Fruit fly (Drosophila melanogaster): ENCODE measurements around the gene CG32085.

The CG32085 gene

DNA sequence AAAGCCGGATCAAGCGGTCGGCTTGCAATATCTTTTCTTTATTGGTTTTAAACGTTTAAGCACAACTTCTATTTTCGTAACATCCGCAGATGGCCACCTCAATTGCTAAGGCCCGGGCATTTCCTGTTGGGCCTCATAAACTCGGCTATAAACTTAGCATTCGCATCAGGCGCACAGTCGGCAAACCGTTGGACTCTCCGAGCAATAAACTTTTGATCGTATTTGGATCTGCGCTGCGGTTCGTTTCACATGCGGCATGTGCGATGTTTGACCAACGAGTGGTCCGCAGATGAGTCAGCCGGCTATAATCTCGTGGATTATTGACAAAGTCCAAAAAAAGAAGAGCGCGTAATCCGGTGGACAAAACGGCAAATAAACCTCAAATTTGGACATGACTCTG lies 31.6 kb upstream of the CG32085 start (continued):
- TF ChIP-seq usp (GFP tag; optimal IDR thresholded peaks at IDR 0.05), result no peak
- TF ChIP-seq ara (GFP tag; IDR thresholded peaks at IDR 0.05), result no peak
- no peak for TF ChIP-seq CG11398 (GFP tag; optimal IDR thresholded peaks at IDR 0.05)
- TF ChIP-seq Eip74EF (GFP tag; optimal IDR thresholded peaks at IDR 0.05), result peak in 1 of 2 experiments; percentile 11
- TF ChIP-seq NFAT (GFP tag; IDR thresholded peaks at IDR 0.05), result peak; percentile 36; the same call in 1 of the 2 replicates
- TF ChIP-seq Oaz (GFP tag; IDR thresholded peaks at IDR 0.05), result no peak
- no peak for TF ChIP-seq sr (GFP tag; IDR thresholded peaks at IDR 0.05)
- TF ChIP-seq CG10543 (GFP tag; optimal IDR thresholded peaks at IDR 0.05), result peak; percentile 10
- TF ChIP-seq CG43689 (GFP tag; IDR thresholded peaks at IDR 0.05), result peak; percentile 41; the same call in 1 of the 2 replicates
- TF ChIP-seq CG14860 (GFP tag; IDR thresholded peaks at IDR 0.05; ENCODE audit: partially characterized antibody), result no peak
- no peak for TF ChIP-seq CG2889 (GFP tag; IDR thresholded peaks at IDR 0.05)
- TF ChIP-seq sug (tag; optimal IDR thresholded peaks at IDR 0.05), result no peak
- TF ChIP-seq dimm (GFP tag; IDR thresholded peaks at IDR 0.05), result no peak
- TF ChIP-seq HmgD (GFP tag; optimal IDR thresholded peaks at IDR 0.05), result no peak
- TF ChIP-seq CG7556 (GFP tag; optimal IDR thresholded peaks at IDR 0.05), result no peak
- TF ChIP-seq CTCF (GFP tag; optimal IDR thresholded peaks at IDR 0.05), result no peak
- TF ChIP-seq Sry-β (GFP tag; optimal IDR thresholded peaks at IDR 0.05), result no peak
- no peak for TF ChIP-seq CG3163 (GFP tag; optimal IDR thresholded peaks at IDR 0.05)
- peak; percentile 54; the same call in 1 of the 3 replicates for TF ChIP-seq ci (GFP tag; IDR thresholded peaks at IDR 0.05)
- TF ChIP-seq eyg (GFP tag; optimal IDR thresholded peaks at IDR 0.05), result no peak
- no peak for TF ChIP-seq gro (GFP tag; optimal IDR thresholded peaks at IDR 0.05)
- 0 out of 2 replicates have a peak, but pooled peaks have one; percentile 16 for TF ChIP-seq klu (GFP tag; IDR thresholded peaks at IDR 0.05)
- TF ChIP-seq Sry-δ (GFP tag; optimal IDR thresholded peaks at IDR 0.05), result no peak
- TF ChIP-seq CG18011 (GFP tag; optimal IDR thresholded peaks at IDR 0.05), result peak; percentile 81
- no peak for TF ChIP-seq gce (GFP tag; IDR thresholded peaks at IDR 0.05)
- TF ChIP-seq gcm (GFP tag; optimal IDR thresholded peaks at IDR 0.05), result no peak
- no peak for TF ChIP-seq Atf-2 (GFP tag; optimal IDR thresholded peaks at IDR 0.05)
- no peak for TF ChIP-seq grau (tag; optimal IDR thresholded peaks at IDR 0.05)
- TF ChIP-seq wdn (GFP tag; IDR thresholded peaks at IDR 0.05), result no peak
- TF ChIP-seq chif (GFP tag; optimal IDR thresholded peaks at IDR 0.05), result no peak
- no peak for TF ChIP-seq btn (GFP tag; optimal IDR thresholded peaks at IDR 0.05)
- TF ChIP-seq sob (GFP tag; IDR thresholded peaks at IDR 0.05), result 0 out of 2 replicates have a peak, but pooled peaks have one; percentile 37
- TF ChIP-seq Asciz (GFP tag; optimal IDR thresholded peaks at IDR 0.05), result no peak
- TF ChIP-seq pum (GFP tag; optimal IDR thresholded peaks at IDR 0.05), result no peak
- TF ChIP-seq CG10147 (GFP tag; optimal IDR thresholded peaks at IDR 0.05), result no peak
- no peak for TF ChIP-seq otp (GFP tag; IDR thresholded peaks at IDR 0.05)
- TF ChIP-seq CG7786 (GFP tag; optimal IDR thresholded peaks at IDR 0.05), result no peak
- no peak for TF ChIP-seq CG14014 (GFP tag; IDR thresholded peaks at IDR 0.05)
- no peak for TF ChIP-seq cwo (GFP tag; optimal IDR thresholded peaks at IDR 0.05)
- TF ChIP-seq yki (optimal IDR thresholded peaks at IDR 0.05), result no peak
- no peak for TF ChIP-seq lmd (GFP tag; IDR thresholded peaks at IDR 0.05)
- no peak for TF ChIP-seq YL-1 (GFP tag; optimal IDR thresholded peaks at IDR 0.05)

DNA sequence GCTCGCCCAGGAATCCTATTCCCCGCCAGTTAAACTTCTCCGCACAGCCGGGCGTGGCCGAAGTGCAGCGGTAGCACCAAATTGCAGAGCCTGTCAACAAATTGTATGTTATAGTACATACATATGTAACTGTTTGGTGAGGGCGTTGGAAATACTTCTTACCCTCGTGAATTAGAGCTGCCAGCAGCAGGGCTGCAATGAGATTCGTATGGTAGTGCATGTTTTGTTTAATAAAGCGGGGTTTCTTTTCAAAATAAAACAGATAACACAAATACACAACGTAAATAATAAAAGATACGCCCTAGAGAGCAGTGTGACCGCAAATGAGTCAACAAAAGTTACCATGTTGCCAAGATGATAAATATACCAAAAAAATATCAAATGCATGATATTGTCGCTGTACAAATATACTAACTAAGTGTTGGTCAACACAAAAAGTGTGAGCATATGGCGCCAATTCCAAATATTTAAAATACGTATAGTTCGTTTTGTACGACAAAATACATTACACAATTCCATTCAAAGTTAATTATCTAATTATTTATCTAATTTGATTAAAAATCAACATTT lies 31.0 kb upstream of the CG32085 start, which contains the start of gene crim:
crim (minus strand) TSS at position 328 of the 570 bp plus-strand sequence.
- TF ChIP-seq Optix (GFP tag; IDR thresholded peaks at IDR 0.05) (no peak), CG10267 (tag; optimal IDR thresholded peaks at IDR 0.05) (peak; percentile 97), Opbp (GFP tag; IDR thresholded peaks at IDR 0.05; ENCODE audit: partially characterized antibody) (no peak), CkIIα-i1 (GFP tag; IDR thresholded peaks at IDR 0.05) (no peak), sug (tag; optimal IDR thresholded peaks at IDR 0.05) (peak; percentile 23), Hr3 (GFP tag; optimal IDR thresholded peaks at IDR 0.05) (no peak), zen (tag; optimal IDR thresholded peaks at IDR 0.05) (no peak), CG12236 (GFP tag; optimal IDR thresholded peaks at IDR 0.05) (no peak), gfzf (GFP tag; optimal IDR thresholded peaks at IDR 0.05) (peak; percentile 92), Xbp1 (GFP tag; optimal IDR thresholded peaks at IDR 0.05) (no peak), grau (tag; optimal IDR thresholded peaks at IDR 0.05) (peak; percentile 2), CG11696 (GFP tag; IDR thresholded peaks at IDR 0.05) (no peak), CG16779 (GFP tag; IDR thresholded peaks at IDR 0.05) (no peak), Bgb (GFP tag; IDR thresholded peaks at IDR 0.05; ENCODE audit: partially characterized antibody) (peak; percentile 30; the same call in 1 of the 2 replicates), CG4854 (GFP tag; optimal IDR thresholded peaks at IDR 0.05) (no peak)

Measured in whole organism, embryonic.